Worm (Caenorhabditis elegans) whole organism, mixed stage, embryonic: Measurements from ENCODE around the gene srh-193.

Experiments used
- ceh-39 ChIP-seq: fragments of 150-350 bp; optimal IDR thresholded peaks from 2 replicates; lab custom pipeline; 2014; ENCODE audit warnings: missing biosample characterization, missing genetic modification characterization
- ceh-83 ChIP-seq: fragments of 200-800 bp; sonication (Bioruptor generic); optimal IDR thresholded peaks from 2 replicates; lab custom pipeline; 2018; ENCODE audit warnings: mild to moderate bottlenecking, missing genetic modification characterization, missing compliant biosample characterization
- ces-1 ChIP-seq: fragments of 150-350 bp; optimal IDR thresholded peaks from 2 replicates; lab custom pipeline; 2014; ENCODE audit warnings: missing biosample characterization, missing genetic modification reagents, missing genetic modification characterization
- cnd-1 ChIP-seq: fragments of 200-800 bp; sonication (Bioruptor generic); optimal IDR thresholded peaks from 2 replicates; lab custom pipeline; 2018; ENCODE audit warnings: mild to moderate bottlenecking, missing genetic modification characterization, missing compliant biosample characterization
- elt-1 ChIP-seq: sonication (generic microtip); optimal IDR thresholded peaks from 2 replicates; lab custom pipeline; 2017; ENCODE audit warnings: missing genetic modification characterization, mild to moderate bottlenecking, missing compliant biosample characterization, antibody characterized with exemption, moderate library complexity, borderline replicate concordance; ENCODE audit not compliant: insufficient read depth
- elt-3 ChIP-seq: fragments of 150-350 bp; optimal IDR thresholded peaks from 2 replicates; lab custom pipeline; 2014; ENCODE audit warnings: missing biosample characterization, missing genetic modification characterization
- ham-2 ChIP-seq: fragments of 200-800 bp; sonication (Bioruptor generic); optimal IDR thresholded peaks from 2 replicates; lab custom pipeline; 2018; ENCODE audit warnings: mild to moderate bottlenecking, missing genetic modification characterization, missing compliant biosample characterization
- hlh-1 ChIP-seq: fragments of 150-350 bp; optimal IDR thresholded peaks from 2 replicates; lab custom pipeline; 2014; ENCODE audit warnings: missing biosample characterization, missing genetic modification reagents, missing genetic modification characterization
- lsy-2 ChIP-seq: fragments of 150-350 bp; optimal IDR thresholded peaks from 2 replicates; lab custom pipeline; 2014; ENCODE audit warnings: missing biosample characterization, missing genetic modification characterization
- mep-1 ChIP-seq: fragments of 150-350 bp; optimal IDR thresholded peaks from 2 replicates; lab custom pipeline; 2017; ENCODE audit warnings: missing biosample characterization, missing genetic modification reagents, missing genetic modification characterization, inconsistent platforms
- mls-2 ChIP-seq: sonication (generic microtip); optimal IDR thresholded peaks from 2 replicates; lab custom pipeline; 2016; ENCODE audit warnings: mild to moderate bottlenecking, missing genetic modification characterization, moderate library complexity, missing compliant biosample characterization
- nhr-12 ChIP-seq: fragments of 150-350 bp; optimal IDR thresholded peaks from 2 replicates; lab custom pipeline; 2014; ENCODE audit warnings: missing biosample characterization, missing genetic modification characterization
- nhr-2 ChIP-seq: fragments of 150-350 bp; optimal IDR thresholded peaks from 2 replicates; lab custom pipeline; 2014; ENCODE audit warnings: missing biosample characterization, missing genetic modification characterization
- nhr-237 ChIP-seq: fragments of 150-350 bp; optimal IDR thresholded peaks from 2 replicates; lab custom pipeline; 2014; ENCODE audit warnings: missing biosample characterization, missing genetic modification characterization
- pha-4 ChIP-seq: fragments of 150-350 bp; optimal IDR thresholded peaks from 2 replicates; lab custom pipeline; 2018; ENCODE audit warnings: missing biosample characterization, missing genetic modification reagents, missing genetic modification characterization
- sptf-1 ChIP-seq: sonication (generic microtip); optimal IDR thresholded peaks from 2 replicates; lab custom pipeline; 2017; ENCODE audit warnings: mild to moderate bottlenecking, missing genetic modification characterization, moderate library complexity, missing compliant biosample characterization
- unc-120 ChIP-seq: sonication (generic microtip); optimal IDR thresholded peaks from 2 replicates; lab custom pipeline; 2017; ENCODE audit warnings: missing genetic modification characterization, missing compliant biosample characterization; ENCODE audit not compliant: poor library complexity, severe bottlenecking
- unc-62 ChIP-seq: fragments of 150-350 bp; optimal IDR thresholded peaks from 2 replicates; lab custom pipeline; 2014; ENCODE audit warnings: missing biosample characterization, missing genetic modification reagents, missing genetic modification characterization
- zip-8 ChIP-seq: fragments of 150-350 bp; optimal IDR thresholded peaks from 2 replicates; lab custom pipeline; 2014; ENCODE audit warnings: missing biosample characterization, missing genetic modification characterization
- ztf-11 ChIP-seq: fragments of 150-350 bp; optimal IDR thresholded peaks from 2 replicates; lab custom pipeline; 2014; ENCODE audit warnings: missing biosample characterization, missing genetic modification characterization

Gene srh-193

DNA sequence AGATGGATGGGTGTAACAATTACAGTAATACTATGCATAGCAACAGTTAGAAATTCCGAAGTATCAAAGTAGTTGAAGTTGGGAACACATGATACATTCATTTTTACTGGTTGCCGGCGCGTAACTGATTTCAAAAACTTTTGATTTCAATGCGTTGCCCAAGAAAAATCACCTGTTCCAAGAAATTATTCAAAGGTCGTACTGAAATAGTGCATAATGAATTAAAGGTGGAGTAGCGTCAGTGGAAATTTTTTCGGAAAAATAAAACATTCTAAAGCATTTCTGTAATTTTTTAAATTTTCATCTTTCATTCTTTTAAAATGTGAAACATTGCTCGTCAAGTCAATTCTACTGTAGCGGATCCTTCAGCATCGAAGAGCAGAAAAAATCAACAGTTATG is 49.7 kb downstream of the srh-193 start, which contains the start of gene srh-204:
Gene srh-204 (minus strand): TSS at position 101 of the 400 bp plus-strand sequence.
- no peak for TF ChIP-seq ceh-83 (GFP tag; lab: Kevin White, UChicago)
- no peak for TF ChIP-seq lsy-2 (tag; lab: Kevin White, UChicago)
- no peak for TF ChIP-seq nhr-2 (tag; lab: Kevin White, UChicago)
- TF ChIP-seq nhr-12: no peak
- TF ChIP-seq elt-1: no peak
- no peak for TF ChIP-seq ceh-39 (tag; lab: Kevin White, UChicago)
- TF ChIP-seq zip-8 (tag; lab: Kevin White, UChicago): no peak
- no peak for TF ChIP-seq mep-1 (tag; lab: Kevin White, UChicago)
- no peak for TF ChIP-seq sptf-1
- no peak for TF ChIP-seq ces-1
- no peak for TF ChIP-seq elt-3
- no peak for TF ChIP-seq unc-120 (tag; lab: Kevin White, UChicago)
- no peak for TF ChIP-seq unc-62 (GFP tag; lab: Kevin White, UChicago)
- TF ChIP-seq nhr-237 (tag; lab: Kevin White, UChicago): no peak
- TF ChIP-seq hlh-1 (tag; lab: Kevin White, UChicago): no peak
- no peak for TF ChIP-seq cnd-1 (tag; lab: Kevin White, UChicago)
- no peak for TF ChIP-seq pha-4
- TF ChIP-seq mls-2 (tag; lab: Kevin White, UChicago): no peak
- no peak for TF ChIP-seq ham-2 (GFP tag; lab: Kevin White, UChicago)
- no peak for TF ChIP-seq ztf-11 (tag; lab: Kevin White, UChicago)
